Worm (Caenorhabditis elegans) whole organism, late embryonic: ENCODE data around the gene F58A6.9.

Source experiments
- ceh-9 ChIP-seq: sonication (generic microtip); optimal IDR thresholded peaks from 2 replicates; lab custom pipeline; 2016; ENCODE audit warnings: mild to moderate bottlenecking, missing genetic modification characterization, inconsistent platforms, missing compliant biosample characterization
- dmd-4 ChIP-seq: sonication (generic microtip); optimal IDR thresholded peaks from 2 replicates; lab custom pipeline; 2016; ENCODE audit warnings: borderline replicate concordance, missing genetic modification characterization, missing compliant biosample characterization
- ets-4 ChIP-seq: sonication (generic microtip); optimal IDR thresholded peaks from 2 replicates; lab custom pipeline; 2016; ENCODE audit warnings: missing genetic modification characterization, missing compliant biosample characterization
- hlh-30 ChIP-seq: sonication (generic microtip); optimal IDR thresholded peaks from 2 replicates; lab custom pipeline; 2017; ENCODE audit warnings: antibody characterized with exemption, missing genetic modification characterization, missing compliant biosample characterization; ENCODE audit not compliant: insufficient read depth
- mec-3 ChIP-seq: sonication (generic microtip); optimal IDR thresholded peaks from 2 replicates; lab custom pipeline; 2016; ENCODE audit warnings: borderline replicate concordance, missing genetic modification characterization, missing compliant biosample characterization
- pax-1 ChIP-seq: fragments of 150-350 bp; optimal IDR thresholded peaks from 2 replicates; lab custom pipeline; 2014; ENCODE audit warnings: missing biosample characterization, missing genetic modification characterization

- TF ChIP-seq pax-1 (no peak), dmd-4 (no peak), hlh-30 (tag; lab: Kevin White, UChicago) (peak; percentile 90), ceh-9 (tag; lab: Kevin White, UChicago) (no peak), ets-4 (tag; lab: Kevin White, UChicago) (no peak), mec-3 (tag; lab: Kevin White, UChicago) (no peak)
Measured at ce11 chrII:5181497-5181896, 22.8 kb upstream of the F58A6.9 start.
